Worm (Caenorhabditis elegans) whole organism, young adult: ENCODE measurements around the gene T07A5.7.

Experiments used
- B0019.2 ChIP-seq: fragments of 200-800 bp; sonication (Bioruptor generic); conservative IDR thresholded peaks from 2 replicates; pipeline ENCODE4 v1.3.6; 2022; ENCODE audit warnings: missing genetic modification reagents, missing genetic modification characterization, missing compliant biosample characterization
- B0261.1 ChIP-seq: sonication (generic microtip); optimal IDR thresholded peaks from 2 replicates; lab custom pipeline; 2016; ENCODE audit warnings: mild to moderate bottlenecking, missing genetic modification characterization, moderate library complexity, missing compliant biosample characterization
- B0336.3 ChIP-seq: fragments of 200-800 bp; sonication (Bioruptor generic); IDR thresholded peaks from 2 replicates; pipeline ENCODE4 v1.3.6; 2022; ENCODE audit warnings: missing genetic modification characterization, missing compliant biosample characterization
- D2030.7 ChIP-seq: fragments of 200-800 bp; sonication (Bioruptor generic); IDR thresholded peaks from 2 replicates; pipeline ENCODE4 v1.3.6; 2022; ENCODE audit warnings: missing genetic modification reagents, missing genetic modification characterization, missing compliant biosample characterization
- F33H1.4 ChIP-seq: fragments of 200-800 bp; sonication (Bioruptor generic); IDR thresholded peaks from 2 replicates; pipeline ENCODE4 v1.3.6; 2022; ENCODE audit warnings: missing genetic modification reagents, missing genetic modification characterization, missing compliant biosample characterization
- K11D2.4 ChIP-seq: fragments of 200-800 bp; sonication (Bioruptor generic); IDR thresholded peaks from 2 replicates; pipeline ENCODE4 v1.3.6; 2022; ENCODE audit warnings: missing genetic modification reagents, missing genetic modification characterization, missing compliant biosample characterization
- Y56A3A.18 ChIP-seq: fragments of 200-800 bp; sonication (Bioruptor generic); IDR thresholded peaks from 2 replicates; pipeline ENCODE4 v1.3.6; 2022; ENCODE audit warnings: missing genetic modification reagents, missing genetic modification characterization, missing compliant biosample characterization
- ama-1 ChIP-seq, 3 experiments: fragments of 150-350 bp in 1 of 3; sonication (generic microtip) in 2 of 3; optimal IDR thresholded peaks; 2 replicates each; lab custom pipeline; 2014 to 2018; ENCODE audit warnings: missing biosample characterization in 2 of 3, missing genetic modification characterization in 2 of 3, missing genetic modification reagents in 2 of 3
- attf-6 ChIP-seq: fragments of 200-800 bp; sonication (Bioruptor generic); IDR thresholded peaks from 2 replicates; pipeline ENCODE4 v1.3.6; 2022; ENCODE audit warnings: missing genetic modification reagents, missing genetic modification characterization, missing compliant biosample characterization
- ccch-3 ChIP-seq: fragments of 200-800 bp; sonication (Bioruptor generic); optimal IDR thresholded peaks from 2 replicates; lab custom pipeline; 2018; ENCODE audit warnings: mild to moderate bottlenecking, missing genetic modification characterization, missing compliant biosample characterization
- cebp-2 ChIP-seq: fragments of 200-800 bp; sonication (Bioruptor generic); IDR thresholded peaks from 2 replicates; pipeline ENCODE4 v1.3.6; 2022; ENCODE audit warnings: missing genetic modification characterization, missing compliant biosample characterization
- ceh-79 ChIP-seq: sonication (generic microtip); optimal IDR thresholded peaks from 2 replicates; lab custom pipeline; 2017; ENCODE audit warnings: mild to moderate bottlenecking, missing genetic modification characterization, missing compliant biosample characterization
- ceh-91 ChIP-seq: fragments of 200-800 bp; sonication (Bioruptor generic); IDR thresholded peaks from 2 replicates; pipeline ENCODE4 v1.3.6; 2022; ENCODE audit warnings: missing genetic modification reagents, missing genetic modification characterization, missing compliant biosample characterization
- dox-1 ChIP-seq: fragments of 200-800 bp; sonication (Bioruptor generic); IDR thresholded peaks from 2 replicates; pipeline ENCODE4 v1.3.6; 2022; ENCODE audit warnings: missing genetic modification reagents, missing genetic modification characterization, missing compliant biosample characterization
- dpl-1 ChIP-seq: fragments of 150-350 bp; optimal IDR thresholded peaks from 2 replicates; lab custom pipeline; 2014; ENCODE audit warnings: missing biosample characterization, missing genetic modification reagents, missing genetic modification characterization
- efl-1 ChIP-seq: fragments of 150-350 bp; optimal IDR thresholded peaks from 2 replicates; lab custom pipeline; 2014; ENCODE audit warnings: missing biosample characterization, missing genetic modification reagents, missing genetic modification characterization
- egl-44 ChIP-seq: fragments of 200-800 bp; sonication (Bioruptor generic); IDR thresholded peaks from 2 replicates; pipeline ENCODE4 v1.3.6; 2022; ENCODE audit warnings: missing genetic modification reagents, missing genetic modification characterization, missing compliant biosample characterization
- him-1 ChIP-seq: sonication (generic microtip); optimal IDR thresholded peaks from 2 replicates; lab custom pipeline; 2016; ENCODE audit warnings: missing genotype, missing genetic modification reagents, missing genetic modification characterization, missing compliant biosample characterization
- hlh-12 ChIP-seq: sonication (generic microtip); optimal IDR thresholded peaks from 2 replicates; lab custom pipeline; 2016; ENCODE audit warnings: missing genetic modification characterization, missing compliant biosample characterization
- hsf-1 ChIP-seq: fragments of 200-800 bp; sonication (Bioruptor generic); IDR thresholded peaks from 2 replicates; pipeline ENCODE4 v1.3.6; 2022; ENCODE audit warnings: missing genetic modification reagents, missing genetic modification characterization, missing compliant biosample characterization
- lin-54 ChIP-seq: fragments of 200-800 bp; sonication (Bioruptor generic); optimal IDR thresholded peaks from 2 replicates; lab custom pipeline; 2018; ENCODE audit warnings: mild to moderate bottlenecking, missing genetic modification characterization, missing compliant biosample characterization
- lsl-1 ChIP-seq: fragments of 200-800 bp; sonication (Bioruptor generic); optimal IDR thresholded peaks from 2 replicates; lab custom pipeline; 2018; ENCODE audit warnings: mild to moderate bottlenecking, missing genetic modification characterization, moderate library complexity, missing compliant biosample characterization
- madf-6 ChIP-seq: fragments of 200-800 bp; sonication (Bioruptor generic); IDR thresholded peaks from 2 replicates; pipeline ENCODE4 v1.3.6; 2022; ENCODE audit warnings: missing genetic modification reagents, missing genetic modification characterization, missing compliant biosample characterization
- madf-8 ChIP-seq: fragments of 200-800 bp; sonication (Bioruptor generic); conservative IDR thresholded peaks from 2 replicates; pipeline ENCODE4 v1.3.6; 2022; ENCODE audit warnings: missing genetic modification reagents, missing genetic modification characterization, missing compliant biosample characterization
- nfya-1 ChIP-seq: sonication (generic microtip); optimal IDR thresholded peaks from 2 replicates; lab custom pipeline; 2017; ENCODE audit warnings: antibody characterized with exemption, missing compliant biosample characterization, missing genetic modification characterization, borderline replicate concordance; ENCODE audit not compliant: insufficient read depth
- nhr-179 ChIP-seq: sonication (generic microtip); optimal IDR thresholded peaks from 2 replicates; lab custom pipeline; 2016; ENCODE audit warnings: mild to moderate bottlenecking, missing genetic modification characterization, missing compliant biosample characterization
- pha-4 ChIP-seq: fragments of 150-350 bp; sonication (generic microtip); optimal IDR thresholded peaks from 2 replicates; lab custom pipeline; 2014; ENCODE audit warnings: missing biosample characterization, missing genetic modification reagents, missing genetic modification characterization
- sdz-38 ChIP-seq: sonication (generic microtip); optimal IDR thresholded peaks from 2 replicates; lab custom pipeline; 2016; ENCODE audit warnings: missing genotype, missing genetic modification characterization, missing compliant biosample characterization
- sea-2 ChIP-seq: fragments of 200-800 bp; sonication (Bioruptor generic); IDR thresholded peaks from 2 replicates; pipeline ENCODE4 v1.3.6; 2022; ENCODE audit warnings: missing genetic modification characterization, missing compliant biosample characterization
- snpc-1.1 ChIP-seq: sonication (generic microtip); optimal IDR thresholded peaks from 2 replicates; lab custom pipeline; 2017; ENCODE audit warnings: missing genetic modification characterization, mild to moderate bottlenecking, missing compliant biosample characterization, antibody characterized with exemption, moderate library complexity, missing genotype, missing genetic modification reagents; ENCODE audit not compliant: insufficient read depth
- tlf-1 ChIP-seq: fragments of 200-800 bp; sonication (Bioruptor generic); optimal IDR thresholded peaks from 2 replicates; lab custom pipeline; 2018; ENCODE audit warnings: mild to moderate bottlenecking, missing genetic modification characterization, missing compliant biosample characterization
- unc-62 ChIP-seq: fragments of 150-350 bp; optimal IDR thresholded peaks from 2 replicates; lab custom pipeline; 2014; ENCODE audit warnings: missing biosample characterization, missing genetic modification reagents, missing genetic modification characterization
- xnd-1 ChIP-seq: sonication (generic microtip); optimal IDR thresholded peaks from 2 replicates; lab custom pipeline; 2016; ENCODE audit warnings: missing genotype, missing genetic modification reagents, missing genetic modification characterization, missing compliant biosample characterization
- zfh-2 ChIP-seq: fragments of 200-800 bp; sonication (Bioruptor generic); conservative IDR thresholded peaks from 2 replicates; pipeline ENCODE4 v1.3.6; 2022; ENCODE audit warnings: missing genetic modification reagents, missing genetic modification characterization, missing compliant biosample characterization
- ztf-22 ChIP-seq: fragments of 200-800 bp; sonication (Bioruptor generic); optimal IDR thresholded peaks from 2 replicates; lab custom pipeline; 2018; ENCODE audit warnings: mild to moderate bottlenecking, missing genetic modification characterization, moderate library complexity, missing compliant biosample characterization
- ztf-25 ChIP-seq: fragments of 200-800 bp; sonication (Bioruptor generic); IDR thresholded peaks from 2 replicates; pipeline ENCODE4 v1.3.6; 2022; ENCODE audit warnings: missing genetic modification reagents, missing genetic modification characterization, missing compliant biosample characterization

T07A5.7 gene

DNA sequence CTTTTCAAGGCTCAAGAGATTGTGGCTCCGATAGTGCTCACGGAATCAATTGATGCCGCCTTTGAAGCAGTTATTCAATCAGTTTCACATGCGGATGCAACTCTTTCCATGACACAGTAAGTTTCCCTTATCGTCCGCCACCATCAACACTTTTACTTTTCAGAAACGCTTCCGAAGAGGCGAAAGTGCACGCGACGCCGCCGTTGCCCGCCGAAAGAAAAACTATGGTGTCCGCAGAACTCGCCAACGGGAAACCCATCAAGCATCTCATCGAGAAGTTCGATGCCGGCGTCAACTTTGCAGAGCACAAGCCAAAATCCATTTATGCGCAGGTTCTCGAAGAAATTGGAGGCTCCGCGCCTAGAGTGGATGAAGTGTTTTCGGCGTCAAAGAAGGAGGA, 42.5 kb upstream of the T07A5.7 start:
- 0 out of 2 replicates have a peak, but pooled peaks have one; percentile 54 for TF ChIP-seq zfh-2 (GFP tag; lab: Robert Waterston, UW)
- no peak for TF ChIP-seq B0336.3 (GFP tag; lab: Robert Waterston, UW)
- TF ChIP-seq snpc-1.1, result no peak
- TF ChIP-seq him-1 (tag; lab: Kevin White, UChicago), result no peak

- TF ChIP-seq lsl-1 (GFP tag; lab: Kevin White, UChicago) (peak; percentile 83), ccch-3 (GFP tag; lab: Kevin White, UChicago) (no peak), D2030.7 (GFP tag; lab: Robert Waterston, UW) (peak; percentile 71), tlf-1 (GFP tag; lab: Kevin White, UChicago) (peak; percentile 44), ama-1 (optimal IDR thresholded peaks at IDR 0.05; lab: Kevin White, UChicago) (no peak), ama-1 (GFP tag; optimal IDR thresholded peaks at IDR 0.05; lab: Kevin White, UChicago) (no peak), hsf-1 (0 out of 2 replicates have a peak, but pooled peaks have one; percentile 27), dox-1 (0 out of 2 replicates have a peak, but pooled peaks have one; percentile 19), madf-8 (GFP tag; lab: Robert Waterston, UW) (peak; percentile 59), F33H1.4 (peak; percentile 49; the same call in 1 of the 2 replicates), efl-1 (GFP tag; lab: Kevin White, UChicago) (peak; percentile 70), him-1 (tag; lab: Kevin White, UChicago) (no peak), xnd-1 (tag; lab: Kevin White, UChicago) (peak; percentile 28), ztf-22 (GFP tag; lab: Kevin White, UChicago) (no peak), lin-54 (GFP tag; lab: Kevin White, UChicago) (peak; percentile 33), sdz-38 (tag; lab: Kevin White, UChicago) (no peak), dpl-1 (peak; percentile 32), ceh-91 (peak; percentile 65), B0019.2 (peak; percentile 63; the same call in 1 of the 2 replicates), madf-6 (GFP tag; lab: Robert Waterston, UW) (peak; percentile 79)
Observed at ce11 chrIII:10351595-10352207, 40.8 kb upstream of the T07A5.7 start, which contains the start of gene T07C4.3. Gene T07C4.3, plus strand, starts transcription at chrIII:10352157.

DNA sequence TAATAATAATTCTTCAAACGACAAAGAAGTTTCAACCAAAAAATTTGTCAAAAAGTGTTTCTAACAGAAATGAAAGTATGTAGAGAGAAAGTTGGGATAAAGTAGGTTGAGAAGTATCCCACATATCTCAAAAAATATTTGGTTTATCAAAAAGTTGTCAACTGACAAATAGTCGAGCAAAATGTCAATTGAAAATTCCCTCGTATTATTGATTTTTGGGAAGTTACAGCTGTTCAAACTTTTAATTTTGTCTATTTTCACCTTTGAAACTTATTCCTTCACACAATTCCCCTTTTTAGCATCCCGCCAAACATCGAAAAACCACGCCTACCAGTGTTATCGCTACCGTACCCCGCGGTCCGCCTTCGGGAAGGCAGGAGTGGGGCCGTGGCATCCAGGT, 36.1 kb upstream of the T07A5.7 start, which contains the start of gene tbx-8:
tbx-8 (plus strand) TSS at position 301 of the 400 bp plus-strand sequence.
- TF ChIP-seq nhr-179 (tag; lab: Kevin White, UChicago) (no peak), zfh-2 (GFP tag; lab: Robert Waterston, UW) (peak; percentile 46; the same call in 1 of the 2 replicates)

DNA sequence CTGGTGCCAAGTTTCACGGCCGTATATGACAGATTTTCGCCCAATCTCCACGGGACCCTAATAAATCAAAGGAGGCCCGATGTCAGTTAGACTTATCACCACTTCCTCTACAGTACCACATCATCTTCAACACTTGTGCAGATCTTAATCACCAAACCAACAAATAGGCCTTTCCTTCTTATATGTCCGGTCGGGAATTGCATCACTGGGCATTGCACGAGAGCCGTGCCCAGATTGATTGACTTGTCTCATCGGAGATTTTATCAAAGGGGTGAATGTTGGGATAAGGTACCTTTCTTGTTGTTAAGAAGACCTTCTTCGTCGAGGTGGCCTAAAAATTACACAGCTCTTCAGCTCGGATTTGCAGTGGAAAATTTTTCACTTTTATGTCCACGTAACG, 33.8 kb upstream of the T07A5.7 start:
- TF ChIP-seq Y56A3A.18, result no peak
- no peak for TF ChIP-seq K11D2.4 (GFP tag; lab: Robert Waterston, UW)
- no peak for TF ChIP-seq cebp-2 (GFP tag; lab: Robert Waterston, UW)
- TF ChIP-seq nfya-1 (tag; lab: Kevin White, UChicago), result no peak
- TF ChIP-seq attf-6 (GFP tag; lab: Robert Waterston, UW), result no peak
- TF ChIP-seq unc-62 (GFP tag; lab: Kevin White, UChicago), result peak; percentile 56

DNA sequence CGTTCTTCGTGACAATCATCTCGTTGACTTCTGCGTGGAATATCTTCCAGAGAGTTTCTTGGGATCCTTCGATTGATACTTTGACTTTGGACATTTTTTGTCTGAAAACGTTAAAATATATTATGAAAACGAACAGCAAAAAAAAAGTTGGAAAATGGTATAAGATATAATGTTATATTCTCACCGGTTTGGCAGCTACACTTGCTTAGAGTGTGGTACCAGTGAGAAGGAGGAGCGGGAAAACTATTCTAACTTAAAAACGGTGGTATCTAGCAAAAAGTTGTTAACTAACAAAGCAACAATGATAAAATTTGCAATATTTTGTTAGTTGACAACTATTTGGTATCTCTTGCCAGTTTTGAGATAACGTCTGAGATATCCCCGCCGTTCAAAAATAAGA, 30.8 kb upstream of the T07A5.7 start, which contains the start of gene tbx-9:
tbx-9 (minus strand) TSS at position 101 of the 400 bp plus-strand sequence.
- no peak for TF ChIP-seq hlh-12 (tag; lab: Kevin White, UChicago)
- TF ChIP-seq sea-2 (GFP tag; lab: Robert Waterston, UW), result no peak
- TF ChIP-seq egl-44 (GFP tag; lab: Robert Waterston, UW), result no peak
- no peak for TF ChIP-seq ztf-25
- TF ChIP-seq pha-4 (tag; lab: Kevin White, UChicago), result no peak
- TF ChIP-seq B0261.1 (tag; lab: Kevin White, UChicago), result no peak
- no peak for TF ChIP-seq nhr-179 (tag; lab: Kevin White, UChicago)
- no peak for TF ChIP-seq ceh-79 (tag; lab: Kevin White, UChicago)
